Fruit fly (Drosophila melanogaster) S2 (cell line): Measurements from ENCODE around the gene CG33702.

Source experiments
- CG8478 ChIP-seq: fragments of >200 bp; optimal IDR thresholded peaks from 2 replicates; lab custom pipeline; 2018
- CTCF ChIP-seq, 2 experiments: fragments of >200 bp; optimal IDR thresholded peaks; 2 replicates each; lab custom pipeline; 2018

- TF ChIP-seq CG8478 (lab: Kevin White, UChicago) (no peak), CTCF (optimal IDR thresholded peaks at IDR 0.05; lab: Kevin White, UChicago) (peak; percentile 11 to 47)
Measured at dm6 chr3L:9476829-9477228, 36.4 kb downstream of the CG33702 start, which contains the start of the genes Uch-L5 and Jarid2.
